Worm (Caenorhabditis elegans) whole organism, late embryonic: Measurements from ENCODE around the gene T25D3.4.

ENCODE experiments used
- ama-1 ChIP-seq: fragments of 150-350 bp; optimal IDR thresholded peaks from 2 replicates; lab custom pipeline; 2014
- ceh-14 ChIP-seq: sonication (generic microtip); optimal IDR thresholded peaks from 2 replicates; lab custom pipeline; 2016; ENCODE audit warnings: missing genotype, missing genetic modification characterization, missing compliant biosample characterization
- ceh-22 ChIP-seq: sonication (generic microtip); optimal IDR thresholded peaks from 2 replicates; lab custom pipeline; 2017; ENCODE audit warnings: missing biosample characterization, missing genetic modification characterization
- ceh-6 ChIP-seq: fragments of 200-800 bp; sonication (Bioruptor generic); optimal IDR thresholded peaks from 2 replicates; lab custom pipeline; 2018; ENCODE audit warnings: mild to moderate bottlenecking, missing genetic modification characterization, missing compliant biosample characterization
- dmd-4 ChIP-seq: sonication (generic microtip); optimal IDR thresholded peaks from 2 replicates; lab custom pipeline; 2016; ENCODE audit warnings: borderline replicate concordance, missing genetic modification characterization, missing compliant biosample characterization
- eyg-1 ChIP-seq: sonication (generic microtip); optimal IDR thresholded peaks from 2 replicates; lab custom pipeline; 2016; ENCODE audit warnings: missing genotype, missing genetic modification characterization, missing compliant biosample characterization
- fkh-10 ChIP-seq: fragments of 150-350 bp; optimal IDR thresholded peaks from 2 replicates; lab custom pipeline; 2014; ENCODE audit warnings: missing biosample characterization, missing genetic modification reagents, missing genetic modification characterization
- hlh-13 ChIP-seq: fragments of 200-800 bp; sonication (Bioruptor generic); optimal IDR thresholded peaks from 2 replicates; lab custom pipeline; 2018; ENCODE audit warnings: mild to moderate bottlenecking, missing genetic modification characterization, missing compliant biosample characterization
- hlh-30 ChIP-seq: sonication (generic microtip); optimal IDR thresholded peaks from 2 replicates; lab custom pipeline; 2017; ENCODE audit warnings: antibody characterized with exemption, missing genetic modification characterization, missing compliant biosample characterization; ENCODE audit not compliant: insufficient read depth
- nhr-11 ChIP-seq: fragments of 150-350 bp; optimal IDR thresholded peaks from 2 replicates; lab custom pipeline; 2014; ENCODE audit warnings: missing biosample characterization, missing genetic modification characterization
- pha-4 ChIP-seq: fragments of 150-350 bp; optimal IDR thresholded peaks from 2 replicates; lab custom pipeline; 2018; ENCODE audit warnings: missing biosample characterization, missing genetic modification reagents, missing genetic modification characterization
- unc-55 ChIP-seq: sonication (generic microtip); optimal IDR thresholded peaks from 2 replicates; lab custom pipeline; 2017; ENCODE audit warnings: missing biosample characterization, missing genetic modification reagents, missing genetic modification characterization
- zip-5 ChIP-seq: sonication (generic microtip); optimal IDR thresholded peaks from 2 replicates; lab custom pipeline; 2016; ENCODE audit warnings: missing genetic modification characterization, missing compliant biosample characterization

ce11 chrII:155904-156303 is 8.9 kb downstream of the T25D3.4 start, which contains the start of gene mrpl-28:
- TF ChIP-seq ceh-22 (tag; lab: Kevin White, UChicago): no peak
- TF ChIP-seq hlh-13: no peak
- TF ChIP-seq zip-5 (tag; lab: Kevin White, UChicago): no peak
- no peak for TF ChIP-seq ama-1 (lab: Kevin White, UChicago)
- no peak for TF ChIP-seq hlh-30 (tag; lab: Kevin White, UChicago)
- no peak for TF ChIP-seq ceh-6 (GFP tag; lab: Kevin White, UChicago)
- no peak for TF ChIP-seq fkh-10 (GFP tag; lab: Kevin White, UChicago)
- TF ChIP-seq ceh-14 (tag; lab: Kevin White, UChicago): no peak
- no peak for TF ChIP-seq eyg-1 (tag; lab: Kevin White, UChicago)
- no peak for TF ChIP-seq unc-55 (GFP tag; lab: Kevin White, UChicago)
- TF ChIP-seq dmd-4 (tag; lab: Kevin White, UChicago): no peak
- no peak for TF ChIP-seq nhr-11 (tag; lab: Kevin White, UChicago)
- TF ChIP-seq pha-4 (tag; lab: Kevin White, UChicago): no peak
